Worm (Caenorhabditis elegans): ENCODE data around the gene Y37E11B.6.

ce11 chrIV:3578667-3579066, 20.4 kb downstream of the Y37E11B.6 start:
- TF ChIP-seq ama-1 (optimal IDR thresholded peaks at IDR 0.05) (no peak), hmg-4 (GFP tag; optimal IDR thresholded peaks at IDR 0.05) (no peak)
